Fruit fly (Drosophila melanogaster): ENCODE results near the gene ATPsynCF6.

The ATPsynCF6 gene

DNA sequence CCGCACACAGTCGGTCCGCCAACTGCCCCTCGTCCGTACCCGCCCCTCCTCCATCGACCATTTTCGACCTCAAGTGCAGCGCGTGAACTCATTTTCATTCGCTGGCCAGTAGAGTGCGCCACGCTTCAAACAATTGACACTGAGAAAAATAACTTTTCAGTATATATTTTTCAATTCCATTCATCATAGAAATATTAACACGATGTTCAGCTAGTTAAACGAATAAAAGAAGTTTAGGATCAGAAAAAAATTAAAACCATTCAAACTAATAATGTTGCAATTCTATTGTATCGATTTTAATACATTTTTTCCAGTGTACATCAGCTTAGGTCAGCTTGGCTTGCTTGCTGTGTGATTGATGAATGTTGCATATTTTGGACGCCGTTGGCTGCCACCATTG lies 31.0 kb upstream of the ATPsynCF6 start (continued):
- no peak for TF ChIP-seq Dbx (GFP tag; IDR thresholded peaks at IDR 0.05)
- TF ChIP-seq CoRest (tag; optimal IDR thresholded peaks at IDR 0.05), result peak; percentile 40
- TF ChIP-seq ems (GFP tag; optimal IDR thresholded peaks at IDR 0.05), result no peak
- no peak for TF ChIP-seq CG6791 (GFP tag; IDR thresholded peaks at IDR 0.05; ENCODE audit: partially characterized antibody)
- no peak for TF ChIP-seq emc (GFP tag; optimal IDR thresholded peaks at IDR 0.05)
- no peak for TF ChIP-seq CG31388 (GFP tag; optimal IDR thresholded peaks at IDR 0.05)
- no peak for TF ChIP-seq Hey (tag; optimal IDR thresholded peaks at IDR 0.05)
- no peak for TF ChIP-seq CG8290 (GFP tag; optimal IDR thresholded peaks at IDR 0.05)
- no peak for TF ChIP-seq CG8290 (tag; optimal IDR thresholded peaks at IDR 0.05)
- no peak for TF ChIP-seq CG16815 (GFP tag; optimal IDR thresholded peaks at IDR 0.05)
- TF ChIP-seq eve (GFP tag; optimal IDR thresholded peaks at IDR 0.05), result peak in 1 of 2 experiments; percentile 64
- peak; percentile 17 for TF ChIP-seq chn (GFP tag; optimal IDR thresholded peaks at IDR 0.05)
- no peak for TF ChIP-seq CG13287 (GFP tag; IDR thresholded peaks at IDR 0.05; ENCODE audit: partially characterized antibody)
- TF ChIP-seq CG30403 (GFP tag; optimal IDR thresholded peaks at IDR 0.05), result peak; percentile 54
- TF ChIP-seq Mad (GFP tag; optimal IDR thresholded peaks at IDR 0.05), result no peak
- TF ChIP-seq CG3407 (GFP tag; optimal IDR thresholded peaks at IDR 0.05), result peak; percentile 30
- TF ChIP-seq CG17568 (GFP tag; optimal IDR thresholded peaks at IDR 0.05), result no peak
- TF ChIP-seq Doc2 (GFP tag; IDR thresholded peaks at IDR 0.05), result no peak
- TF ChIP-seq Stat92E (GFP tag; optimal IDR thresholded peaks at IDR 0.05), result no peak
- TF ChIP-seq esg (GFP tag; conservative IDR thresholded peaks at IDR 0.05), result peak; percentile 48; the same call in 1 of the 2 replicates
- no peak for TF ChIP-seq CG4617 (GFP tag; optimal IDR thresholded peaks at IDR 0.05; ENCODE audit: borderline replicate concordance)
- TF ChIP-seq CG6175 (GFP tag; IDR thresholded peaks at IDR 0.05), result no peak
- no peak for TF ChIP-seq CG6683 (GFP tag; optimal IDR thresholded peaks at IDR 0.05)
- no peak for TF ChIP-seq CG7745 (tag; optimal IDR thresholded peaks at IDR 0.05)
- no peak for TF ChIP-seq Sry-β (GFP tag; optimal IDR thresholded peaks at IDR 0.05)
- TF ChIP-seq Vsx1 (GFP tag; optimal IDR thresholded peaks at IDR 0.05), result no peak
- TF ChIP-seq jumu (GFP tag; optimal IDR thresholded peaks at IDR 0.05), result no peak
- TF ChIP-seq crp (GFP tag; optimal IDR thresholded peaks at IDR 0.05), result no peak
- TF ChIP-seq exex (tag; optimal IDR thresholded peaks at IDR 0.05), result no peak
- TF ChIP-seq CG11456 (GFP tag; IDR thresholded peaks at IDR 0.05), result no peak
- no peak for TF ChIP-seq toy (GFP tag; IDR thresholded peaks at IDR 0.05)
- no peak for TF ChIP-seq cas (GFP tag; IDR thresholded peaks at IDR 0.05)
- TF ChIP-seq cad (GFP tag; optimal IDR thresholded peaks at IDR 0.05), result no peak
- no peak for TF ChIP-seq CG4360 (GFP tag; IDR thresholded peaks at IDR 0.05)
- peak; percentile 79 for TF ChIP-seq gem (tag; optimal IDR thresholded peaks at IDR 0.05)
- no peak for TF ChIP-seq CG9609 (GFP tag; optimal IDR thresholded peaks at IDR 0.05)
- no peak for TF ChIP-seq CG30020 (tag; optimal IDR thresholded peaks at IDR 0.05)
- peak; percentile 41 for TF ChIP-seq trem (tag; optimal IDR thresholded peaks at IDR 0.05)
- no peak for TF ChIP-seq Ada2b (GFP tag; IDR thresholded peaks at IDR 0.05)
- TF ChIP-seq yki (optimal IDR thresholded peaks at IDR 0.05), result no peak
- no peak for TF ChIP-seq CG14860 (GFP tag; IDR thresholded peaks at IDR 0.05; ENCODE audit: partially characterized antibody)
- peak; percentile 38 for TF ChIP-seq tin (GFP tag; optimal IDR thresholded peaks at IDR 0.05)
- no peak for TF ChIP-seq cwo (GFP tag; optimal IDR thresholded peaks at IDR 0.05)
- no peak for TF ChIP-seq CG33557 (GFP tag; optimal IDR thresholded peaks at IDR 0.05)
- no peak for TF ChIP-seq Taf1 (GFP tag; IDR thresholded peaks at IDR 0.05)
- no peak for TF ChIP-seq CG42726 (GFP tag; IDR thresholded peaks at IDR 0.05; ENCODE audit: partially characterized antibody)
- no peak for TF ChIP-seq onecut (GFP tag; IDR thresholded peaks at IDR 0.05)
- TF ChIP-seq ase (GFP tag; IDR thresholded peaks at IDR 0.05), result peak; percentile 43; the same call in 1 of the 3 replicates
- peak; percentile 32 for TF ChIP-seq CG1233 (GFP tag; optimal IDR thresholded peaks at IDR 0.05)
- TF ChIP-seq CG16863 (GFP tag; optimal IDR thresholded peaks at IDR 0.05), result peak; percentile 49
- TF ChIP-seq Dp (GFP tag; optimal IDR thresholded peaks at IDR 0.05), result no peak
- TF ChIP-seq CG4404 (GFP tag; IDR thresholded peaks at IDR 0.05), result no peak

All from whole organism, embryonic.